Worm (Caenorhabditis elegans) whole organism, L1 larva: ENCODE results near the gene C16C8.17.

Experiments used
- C04F5.9 ChIP-seq: sonication (generic microtip); optimal IDR thresholded peaks from 2 replicates; lab custom pipeline; 2016; ENCODE audit warnings: missing genetic modification characterization, missing compliant biosample characterization
- aha-1 ChIP-seq: fragments of 150-350 bp; optimal IDR thresholded peaks from 2 replicates; lab custom pipeline; 2014; ENCODE audit warnings: missing biosample characterization, missing genetic modification characterization
- blmp-1 ChIP-seq: fragments of 150-350 bp; optimal IDR thresholded peaks from 2 replicates; lab custom pipeline; 2014; ENCODE audit warnings: missing biosample characterization, missing genetic modification characterization
- ceh-63 ChIP-seq: fragments of 200-800 bp; sonication (Bioruptor generic); optimal IDR thresholded peaks from 2 replicates; lab custom pipeline; 2018; ENCODE audit warnings: mild to moderate bottlenecking, missing genetic modification characterization, missing compliant biosample characterization
- ceh-8 ChIP-seq: fragments of 200-800 bp; sonication (Bioruptor generic); optimal IDR thresholded peaks from 2 replicates; lab custom pipeline; 2018; ENCODE audit warnings: mild to moderate bottlenecking, missing genetic modification characterization, moderate library complexity, missing compliant biosample characterization
- ceh-90 ChIP-seq: sonication (generic microtip); optimal IDR thresholded peaks from 2 replicates; lab custom pipeline; 2016; ENCODE audit warnings: missing genetic modification characterization, missing compliant biosample characterization
- dpl-1 ChIP-seq, 3 experiments: fragments of 150-350 bp in 2 of 3; sonication (generic microtip) in 1 of 3; optimal IDR thresholded peaks; 2 replicates each; lab custom pipeline; 2014 to 2017; ENCODE audit warnings: missing biosample characterization in 3 of 3, missing genetic modification characterization in 3 of 3, missing genetic modification reagents in 3 of 3
- efl-1 ChIP-seq, 4 experiments: fragments of 150-350 bp; optimal IDR thresholded peaks in 3 of 4; peaks in 1 of 4; 1 replicate in 1 of 4; 2 replicates in 3 of 4; lab custom pipeline; 2014; ENCODE audit warnings: missing biosample characterization in 2 of 4, missing genetic modification characterization in 2 of 4, missing genetic modification reagents in 2 of 4
- efl-3 ChIP-seq: fragments of 200-800 bp; sonication (Bioruptor generic); optimal IDR thresholded peaks from 2 replicates; lab custom pipeline; 2018; ENCODE audit warnings: mild to moderate bottlenecking, missing genetic modification characterization, missing compliant biosample characterization
- egl-13 ChIP-seq: sonication (generic microtip); optimal IDR thresholded peaks from 2 replicates; lab custom pipeline; 2016; ENCODE audit warnings: missing genotype, missing genetic modification reagents, missing genetic modification characterization, missing compliant biosample characterization
- elt-2 ChIP-seq: sonication (generic microtip); optimal IDR thresholded peaks from 2 replicates; lab custom pipeline; 2016; ENCODE audit warnings: missing genetic modification characterization, mild to moderate bottlenecking, inconsistent platforms, missing compliant biosample characterization, missing genetic modification reagents
- elt-3 ChIP-seq, 6 experiments: fragments of 150-350 bp in 1 of 6; sonication (generic microtip); optimal IDR thresholded peaks; 2 replicates each; lab custom pipeline; 2017 to 2018; ENCODE audit warnings: missing biosample characterization in 6 of 6, missing genetic modification characterization in 6 of 6, inconsistent platforms in 1 of 6
- ets-5 ChIP-seq: fragments of 200-800 bp; sonication (Bioruptor generic); IDR thresholded peaks from 2 replicates; pipeline ENCODE4 v1.3.6; 2022; ENCODE audit warnings: missing genetic modification characterization, missing compliant biosample characterization
- fkh-10 ChIP-seq: sonication (generic microtip); optimal IDR thresholded peaks from 2 replicates; lab custom pipeline; 2017; ENCODE audit warnings: missing biosample characterization, missing genetic modification reagents, missing genetic modification characterization
- grh-1 ChIP-seq: fragments of 200-800 bp; sonication (Bioruptor generic); IDR thresholded peaks from 2 replicates; pipeline ENCODE4 v1.3.6; 2022; ENCODE audit warnings: missing genetic modification reagents, missing genetic modification characterization, missing compliant biosample characterization
- hlh-17 ChIP-seq: fragments of 200-800 bp; sonication (Bioruptor generic); optimal IDR thresholded peaks from 2 replicates; lab custom pipeline; 2018; ENCODE audit warnings: missing genetic modification characterization, mild to moderate bottlenecking, missing compliant biosample characterization, moderate library complexity, borderline replicate concordance
- lin-15B ChIP-seq: fragments of 150-350 bp; sonication (generic microtip); optimal IDR thresholded peaks from 3 replicates; lab custom pipeline; 2014; ENCODE audit warnings: missing biosample characterization, missing genetic modification characterization
- lin-39 ChIP-seq: fragments of 150-350 bp; optimal IDR thresholded peaks from 2 replicates; lab custom pipeline; 2014; ENCODE audit warnings: missing biosample characterization, missing genetic modification reagents, missing genetic modification characterization
- lsy-2 ChIP-seq, 2 experiments: fragments of 150-350 bp; optimal IDR thresholded peaks; 2 replicates each; lab custom pipeline; 2014; ENCODE audit warnings: missing biosample characterization in 2 of 2, missing genetic modification characterization in 2 of 2
- mab-9 ChIP-seq: fragments of 200-800 bp; sonication (Bioruptor generic); IDR thresholded peaks from 2 replicates; pipeline ENCODE4 v1.3.6; 2022; ENCODE audit warnings: missing genetic modification reagents, missing genetic modification characterization, missing compliant biosample characterization
- nhr-85 ChIP-seq: sonication (generic microtip); peaks from one replicate; lab custom pipeline; 2016; ENCODE audit warnings: missing genetic modification characterization, inconsistent platforms, missing compliant biosample characterization
- pqm-1 ChIP-seq: sonication (generic microtip); optimal IDR thresholded peaks from 3 replicates; lab custom pipeline; 2017; ENCODE audit warnings: missing biosample characterization, missing genetic modification characterization
- snpc-4 ChIP-seq: fragments of 150-350 bp; optimal IDR thresholded peaks from 2 replicates; lab custom pipeline; 2014; ENCODE audit warnings: missing biosample characterization, missing genetic modification characterization
- snu-23 ChIP-seq: sonication (generic microtip); optimal IDR thresholded peaks from 2 replicates; lab custom pipeline; 2016; ENCODE audit warnings: missing genetic modification characterization, missing compliant biosample characterization
- sptf-1 ChIP-seq: fragments of 150-350 bp; optimal IDR thresholded peaks from 2 replicates; lab custom pipeline; 2014; ENCODE audit warnings: missing biosample characterization, missing genetic modification characterization
- sup-37 ChIP-seq: fragments of 200-800 bp; sonication (Bioruptor generic); optimal IDR thresholded peaks from 2 replicates; lab custom pipeline; 2018; ENCODE audit warnings: mild to moderate bottlenecking, missing genetic modification characterization, missing compliant biosample characterization
- unc-130 ChIP-seq: fragments of 150-350 bp; optimal IDR thresholded peaks from 2 replicates; lab custom pipeline; 2017; ENCODE audit warnings: missing biosample characterization, missing genetic modification characterization, inconsistent platforms
- unc-30 ChIP-seq: sonication (generic microtip); optimal IDR thresholded peaks from 2 replicates; lab custom pipeline; 2017; ENCODE audit warnings: missing biosample characterization, missing genetic modification characterization
- unc-62 ChIP-seq: fragments of 150-350 bp; optimal IDR thresholded peaks from 2 replicates; lab custom pipeline; 2014; ENCODE audit warnings: missing biosample characterization, missing genetic modification reagents, missing genetic modification characterization
- unc-86 ChIP-seq: sonication (generic microtip); optimal IDR thresholded peaks from 2 replicates; lab custom pipeline; 2016; ENCODE audit warnings: missing genetic modification characterization, missing compliant biosample characterization
- xbp-1 ChIP-seq: sonication (generic microtip); optimal IDR thresholded peaks from 2 replicates; lab custom pipeline; 2016; ENCODE audit warnings: missing genetic modification characterization, missing compliant biosample characterization
- zag-1 ChIP-seq: fragments of 150-350 bp; optimal IDR thresholded peaks from 2 replicates; lab custom pipeline; 2014; ENCODE audit warnings: missing biosample characterization, missing genetic modification characterization
- zip-4 ChIP-seq: fragments of 200-800 bp; sonication (Bioruptor generic); optimal IDR thresholded peaks from 2 replicates; lab custom pipeline; 2018; ENCODE audit warnings: mild to moderate bottlenecking, missing genetic modification characterization, moderate library complexity, missing compliant biosample characterization
- ztf-11 ChIP-seq, 2 experiments: sonication (generic microtip); optimal IDR thresholded peaks; 2 replicates each; lab custom pipeline; 2016 to 2017; ENCODE audit warnings: missing genetic modification characterization in 2 of 2, missing biosample characterization in 1 of 2, missing compliant biosample characterization in 1 of 2
- ztf-4 ChIP-seq: fragments of 150-350 bp; optimal IDR thresholded peaks from 2 replicates; lab custom pipeline; 2014; ENCODE audit warnings: missing biosample characterization, missing genetic modification characterization

The C16C8.17 gene

DNA sequence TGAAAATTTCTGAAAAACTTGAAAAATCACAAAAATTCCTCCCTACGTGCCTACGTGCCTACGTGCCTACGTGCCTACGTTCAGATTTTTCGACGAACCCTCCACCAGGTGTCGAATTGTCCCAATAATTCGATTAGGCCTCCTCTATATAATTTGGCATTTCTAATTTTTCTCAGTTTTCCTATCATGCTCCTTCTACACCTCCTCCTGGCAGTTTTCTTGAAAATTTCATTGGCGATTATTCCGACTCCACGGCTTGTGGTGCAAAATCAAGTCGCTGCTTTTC, at the start of gene C16C8.17:
TSS of gene C16C8.17 (plus strand) at position 187 of the 286 bp plus-strand sequence.
- TF ChIP-seq aha-1 (tag; lab: Kevin White, UChicago) (no peak), elt-3 (tag; optimal IDR thresholded peaks at IDR 0.05; lab: Kevin White, UChicago) (no peak), hlh-17 (no peak), xbp-1 (tag; lab: Kevin White, UChicago) (no peak), unc-86 (no peak), nhr-85 (tag; lab: Kevin White, UChicago) (no peak), unc-62 (GFP tag; lab: Kevin White, UChicago) (no peak), lin-15B (no peak), C04F5.9 (tag; lab: Kevin White, UChicago) (no peak), sup-37 (GFP tag; lab: Kevin White, UChicago) (no peak), egl-13 (no peak), ztf-4 (tag; lab: Kevin White, UChicago) (no peak), pqm-1 (tag; lab: Kevin White, UChicago) (no peak)

DNA sequence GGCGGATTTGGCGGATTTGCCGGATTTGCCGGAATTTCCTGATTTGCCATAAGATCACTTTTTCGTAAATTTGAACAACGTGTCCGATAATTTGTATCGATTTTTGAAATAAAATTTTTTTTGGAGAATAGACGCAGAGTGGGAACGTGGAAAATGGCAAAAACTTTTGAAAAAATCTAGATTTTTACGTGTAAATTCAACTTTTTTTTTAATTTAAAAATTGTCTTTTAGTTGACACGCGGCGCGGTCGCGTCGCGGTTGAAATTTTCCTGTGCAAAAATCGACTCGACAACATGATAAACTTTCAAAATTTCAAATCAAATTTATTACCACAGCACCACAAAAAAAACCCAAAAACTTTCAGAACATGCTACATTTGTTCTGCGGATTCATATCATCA, 45.1 kb upstream of the C16C8.17 start, which contains the start of gene nep-20:
TSS of gene nep-20 (minus strand) at position 101 of the 400 bp plus-strand sequence.
- TF ChIP-seq zip-4 (GFP tag; lab: Kevin White, UChicago) (no peak), ets-5 (no peak), snpc-4 (tag; lab: Kevin White, UChicago) (no peak), efl-3 (no peak), nhr-85 (tag; lab: Kevin White, UChicago) (no peak)

DNA sequence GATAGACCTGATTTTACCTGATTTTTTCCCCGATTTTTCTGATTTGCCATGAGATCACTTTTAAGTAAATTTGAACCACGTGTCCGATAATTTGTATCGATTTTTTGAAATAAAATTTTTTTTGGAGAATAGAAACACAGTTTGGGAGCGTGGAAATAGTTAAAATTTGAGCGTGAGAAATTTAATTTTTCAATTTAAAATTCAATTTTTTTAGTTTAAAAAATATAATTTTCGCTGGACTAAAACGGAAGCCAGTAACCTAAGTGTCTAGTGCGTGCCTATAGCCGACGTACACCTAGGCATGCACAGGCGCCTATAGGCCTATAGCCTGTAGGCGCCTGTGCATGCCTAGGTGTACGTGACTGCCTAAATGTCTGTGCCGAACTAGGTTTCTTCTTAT, 41.4 kb upstream of the C16C8.17 start, which contains the start of gene nep-9:
TSS of gene nep-9 (minus strand) at position 101 of the 400 bp plus-strand sequence.
- TF ChIP-seq sup-37 (GFP tag; lab: Kevin White, UChicago): no peak
- no peak for TF ChIP-seq elt-2 (tag; lab: Kevin White, UChicago)
- TF ChIP-seq dpl-1 (GFP tag; optimal IDR thresholded peaks at IDR 0.05; lab: Kevin White, UChicago): no peak
- TF ChIP-seq unc-30 (tag; lab: Kevin White, UChicago): no peak
- TF ChIP-seq ztf-11 (tag; optimal IDR thresholded peaks at IDR 0.05; lab: Kevin White, UChicago): no peak
- TF ChIP-seq C04F5.9 (tag; lab: Kevin White, UChicago): no peak
- TF ChIP-seq fkh-10: no peak
- TF ChIP-seq unc-130: no peak
- TF ChIP-seq mab-9 (GFP tag; lab: Robert Waterston, UW): no peak
- no peak for TF ChIP-seq lin-39
- TF ChIP-seq unc-86: no peak
- no peak for TF ChIP-seq grh-1 (GFP tag; lab: Robert Waterston, UW)
- TF ChIP-seq, all 84 proteins: peak for 0

DNA sequence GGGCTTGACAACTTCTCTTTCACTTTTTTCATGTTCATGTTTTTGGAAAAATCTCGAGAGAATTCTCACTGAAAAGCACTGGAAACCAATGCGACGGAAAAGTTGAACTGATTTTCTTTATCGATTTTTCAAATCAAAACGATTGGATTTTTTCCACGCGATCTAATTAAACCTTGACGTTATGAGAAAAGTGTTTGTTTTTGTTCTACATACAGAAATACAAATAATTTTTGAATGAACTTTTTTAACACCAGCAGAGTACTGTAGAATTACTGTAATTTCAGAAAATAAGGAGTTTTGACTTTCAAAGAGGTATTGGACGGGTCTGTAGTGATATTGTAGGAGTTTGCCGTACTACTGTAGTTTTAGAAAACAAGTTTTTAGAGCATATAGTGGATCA, 37.8 kb upstream of the C16C8.17 start, which contains the start of gene nep-10:
TSS of gene nep-10 (minus strand) at position 101 of the 400 bp plus-strand sequence.
- TF ChIP-seq ceh-63 (GFP tag; lab: Kevin White, UChicago) (no peak), efl-1 (optimal IDR thresholded peaks at IDR 0.05; lab: Kevin White, UChicago) (no peak), efl-1 (GFP tag; optimal IDR thresholded peaks at IDR 0.05 in 1 of 2; lab: Kevin White, UChicago) (peak in 1 of 2 experiments; percentile 79)

DNA sequence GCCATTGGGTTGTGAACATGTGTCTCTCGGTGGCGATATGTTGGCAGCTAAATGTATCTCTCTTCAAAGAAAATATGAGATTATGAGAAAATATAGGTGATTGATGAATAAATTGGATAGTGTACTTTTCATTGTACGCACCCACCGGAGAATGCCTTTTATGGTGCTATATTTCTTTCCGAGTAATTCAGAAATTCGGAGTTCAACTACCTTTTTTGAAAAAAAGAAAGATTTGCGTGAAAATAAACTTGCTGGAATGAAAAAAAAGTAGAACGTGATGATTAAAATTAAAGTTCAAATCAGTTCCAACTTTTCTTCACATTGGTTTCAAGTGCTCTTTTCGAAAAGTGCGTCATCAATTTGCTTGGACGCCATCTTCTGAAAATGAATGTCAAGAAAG, 37.1 kb upstream of the C16C8.17 start, which contains the start of gene nep-8:
TSS of gene nep-8 (plus strand) at position 301 of the 400 bp plus-strand sequence.
- no peak for TF ChIP-seq lsy-2 (tag; optimal IDR thresholded peaks at IDR 0.05; lab: Kevin White, UChicago)
- TF ChIP-seq lin-15B: no peak
- no peak for TF ChIP-seq sptf-1
- no peak for TF ChIP-seq zag-1 (tag; lab: Kevin White, UChicago)
- TF ChIP-seq blmp-1: no peak
- no peak for TF ChIP-seq ceh-8 (GFP tag; lab: Kevin White, UChicago)
- TF ChIP-seq ceh-90 (tag; lab: Kevin White, UChicago): no peak
- TF ChIP-seq snu-23 (GFP tag; lab: Kevin White, UChicago): no peak
